Fruit fly (Drosophila melanogaster) whole organism, pupa: ENCODE measurements around the gene CG7156.

Source experiments
- CG32121 ChIP-seq: fragments of 200-800 bp; sonication (Bioruptor generic); IDR thresholded peaks from 2 replicates; pipeline ENCODE4 v1.3.6; 2022; ENCODE audit warnings: missing biosample characterization, missing genetic modification characterization
- CG4496 ChIP-seq: fragments of 200-800 bp; sonication (Bioruptor generic); IDR thresholded peaks from 3 replicates; pipeline ENCODE4 v1.3.6; 2022; ENCODE audit warnings: missing biosample characterization, missing genetic modification characterization
- CG9948 ChIP-seq: fragments of 200-800 bp; sonication (Bioruptor generic); optimal IDR thresholded peaks from 2 replicates; lab custom pipeline; 2018; ENCODE audit warnings: missing biosample characterization, mild to moderate bottlenecking, missing genetic modification characterization, moderate library complexity
- EcR ChIP-seq: fragments of 200-800 bp; sonication (Bioruptor generic); optimal IDR thresholded peaks from 3 replicates; lab custom pipeline; 2019; ENCODE audit warnings: missing biosample characterization, missing genetic modification characterization, mild to moderate bottlenecking, moderate library complexity, missing genetic modification reagents
- Pif1A ChIP-seq: fragments of 200-800 bp; sonication (Bioruptor generic); optimal IDR thresholded peaks from 3 replicates; lab custom pipeline; 2016; ENCODE audit warnings: missing biosample characterization, missing genetic modification characterization

DNA sequence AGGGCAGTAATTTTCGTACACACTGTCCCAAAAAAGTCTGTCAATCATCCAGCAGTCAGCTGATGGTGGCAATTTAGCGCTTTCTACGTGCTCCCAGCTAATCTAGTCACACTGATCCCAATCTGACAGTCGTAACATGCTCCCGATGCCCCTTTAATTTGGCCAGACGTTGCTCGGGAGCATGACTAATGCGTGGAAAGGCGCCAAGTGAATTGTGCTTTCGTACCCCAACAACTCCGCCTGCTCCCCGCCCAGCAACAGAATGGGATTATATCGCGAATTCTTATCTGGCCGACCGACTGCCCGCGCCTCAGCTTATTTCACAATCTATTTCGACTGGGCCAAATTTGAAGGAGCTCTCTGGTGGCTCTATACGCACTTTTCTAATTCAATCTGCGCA, 35.4 kb upstream of the CG7156 start:
- TF ChIP-seq EcR (GFP tag; lab: Kevin White, UChicago) (no peak), Pif1A (no peak), CG32121 (GFP tag; lab: Robert Waterston, UW) (0 out of 2 replicates have a peak, but pooled peaks have one; percentile 33), CG4496 (no peak), CG9948 (tag; lab: Kevin White, UChicago) (no peak)
